Fruit fly (Drosophila melanogaster) whole organism, embryonic: ENCODE data around the gene Wbp2.

ENCODE experiments used
- Aef1 ChIP-seq: fragments of 200-800 bp; sonication (Bioruptor generic); IDR thresholded peaks from 3 replicates; pipeline ENCODE4 v1.3.6; 2022; ENCODE audit warnings: missing biosample characterization, missing genetic modification characterization
- Blimp-1 ChIP-seq: fragments of 200-800 bp; sonication (Bioruptor generic); optimal IDR thresholded peaks from 3 replicates; lab custom pipeline; 2018; ENCODE audit warnings: missing biosample characterization, missing genetic modification characterization, mild to moderate bottlenecking, moderate library complexity, missing genetic modification reagents
- CG10209 ChIP-seq: fragments of 200-800 bp; sonication (Bioruptor generic); optimal IDR thresholded peaks from 3 replicates; lab custom pipeline; 2017; ENCODE audit warnings: missing biosample characterization, mild to moderate bottlenecking, missing genetic modification characterization, missing genetic modification reagents
- CG10543 ChIP-seq: fragments of 200-800 bp; sonication (Bioruptor generic); optimal IDR thresholded peaks from 3 replicates; lab custom pipeline; 2017; ENCODE audit warnings: missing biosample characterization, mild to moderate bottlenecking, missing genetic modification characterization, moderate library complexity
- CG11085 ChIP-seq: fragments of 200-800 bp; sonication (Bioruptor generic); IDR thresholded peaks from 2 replicates; pipeline ENCODE4 v1.3.6; 2022; ENCODE audit warnings: missing biosample characterization, missing genetic modification characterization
- CG1233 ChIP-seq: fragments of 200-800 bp; sonication (Bioruptor generic); optimal IDR thresholded peaks from 4 replicates; lab custom pipeline; 2018; ENCODE audit warnings: missing biosample characterization, mild to moderate bottlenecking, missing genetic modification characterization
- CG12391 ChIP-seq: fragments of 200-800 bp; sonication (Bioruptor generic); optimal IDR thresholded peaks from 3 replicates; lab custom pipeline; 2018; ENCODE audit warnings: missing biosample characterization, mild to moderate bottlenecking, missing genetic modification characterization, moderate library complexity
- CG12659 ChIP-seq: fragments of 200-800 bp; sonication (Bioruptor generic); optimal IDR thresholded peaks from 3 replicates; lab custom pipeline; 2017; ENCODE audit warnings: mild to moderate bottlenecking, missing biosample characterization, missing genetic modification reagents, missing genetic modification characterization
- CG13775 ChIP-seq: fragments of 200-800 bp; sonication (Bioruptor generic); optimal IDR thresholded peaks from 3 replicates; lab custom pipeline; 2017; ENCODE audit warnings: missing biosample characterization, mild to moderate bottlenecking, missing genetic modification characterization
- CG15073 ChIP-seq: fragments of 200-800 bp; sonication (Bioruptor generic); optimal IDR thresholded peaks from 2 replicates; lab custom pipeline; 2016; ENCODE audit warnings: missing biosample characterization, missing genetic modification characterization
- CG15269 ChIP-seq: fragments of 200-800 bp; sonication (Bioruptor generic); optimal IDR thresholded peaks from 2 replicates; lab custom pipeline; 2018; ENCODE audit warnings: missing biosample characterization, mild to moderate bottlenecking, missing genetic modification characterization, moderate library complexity
- CG1603 ChIP-seq: fragments of 200-800 bp; sonication (Bioruptor generic); optimal IDR thresholded peaks from 2 replicates; lab custom pipeline; 2019; ENCODE audit warnings: missing biosample characterization, mild to moderate bottlenecking, missing genetic modification characterization, moderate library complexity
- CG16779 ChIP-seq: fragments of 200-800 bp; sonication (Bioruptor generic); IDR thresholded peaks from 2 replicates; pipeline ENCODE4 v1.3.6; 2022; ENCODE audit warnings: missing biosample characterization, missing genetic modification characterization
- CG17385 ChIP-seq: fragments of 200-800 bp; sonication (Bioruptor generic); optimal IDR thresholded peaks from 3 replicates; lab custom pipeline; 2018; ENCODE audit warnings: missing biosample characterization, mild to moderate bottlenecking, missing genetic modification characterization
- CG18011 ChIP-seq: fragments of 200-800 bp; sonication (Bioruptor generic); optimal IDR thresholded peaks from 2 replicates; lab custom pipeline; 2017; ENCODE audit warnings: missing biosample characterization, missing genetic modification characterization, mild to moderate bottlenecking, moderate library complexity, missing genotype
- CG30403 ChIP-seq: fragments of 200-800 bp; sonication (Bioruptor generic); optimal IDR thresholded peaks from 3 replicates; lab custom pipeline; 2016; ENCODE audit warnings: missing biosample characterization, missing genetic modification characterization
- CG31441 ChIP-seq: fragments of 200-800 bp; sonication (Bioruptor generic); IDR thresholded peaks from 2 replicates; pipeline ENCODE4 v1.3.6; 2022; ENCODE audit warnings: missing biosample characterization, missing genetic modification characterization
- CG3163 ChIP-seq: fragments of 200-800 bp; sonication (Bioruptor generic); optimal IDR thresholded peaks from 3 replicates; lab custom pipeline; 2016; ENCODE audit warnings: missing biosample characterization, missing genetic modification characterization
- CG4360 ChIP-seq: fragments of 200-800 bp; sonication (Bioruptor generic); IDR thresholded peaks from 2 replicates; pipeline ENCODE4 v1.3.6; 2022; ENCODE audit warnings: missing biosample characterization, missing genetic modification characterization
- CG4617 ChIP-seq: fragments of 200-800 bp; sonication (Bioruptor generic); optimal IDR thresholded peaks from 3 replicates; lab custom pipeline; 2016; ENCODE audit warnings: missing biosample characterization, missing genetic modification characterization, borderline replicate concordance
- CG6813 ChIP-seq: fragments of 200-800 bp; sonication (Bioruptor generic); optimal IDR thresholded peaks from 2 replicates; lab custom pipeline; 2017; ENCODE audit warnings: missing biosample characterization, missing genetic modification characterization, mild to moderate bottlenecking, moderate library complexity, missing genetic modification reagents
- CG7357 ChIP-seq: fragments of 200-800 bp; sonication (Bioruptor generic); IDR thresholded peaks from 3 replicates; pipeline ENCODE4 v1.3.6; 2022; ENCODE audit warnings: missing biosample characterization, missing genetic modification characterization
- CG7786 ChIP-seq: fragments of 200-800 bp; sonication (Bioruptor generic); optimal IDR thresholded peaks from 2 replicates; lab custom pipeline; 2016; ENCODE audit warnings: missing biosample characterization, missing genetic modification characterization
- Chrac-16 ChIP-seq: fragments of 200-800 bp; sonication (Bioruptor generic); optimal IDR thresholded peaks from 3 replicates; lab custom pipeline; 2016; ENCODE audit warnings: missing biosample characterization, missing genetic modification characterization
- D19B ChIP-seq: fragments of 200-800 bp; sonication (Bioruptor generic); optimal IDR thresholded peaks from 2 replicates; lab custom pipeline; 2017; ENCODE audit warnings: missing biosample characterization, mild to moderate bottlenecking, missing genetic modification characterization
- Dbx ChIP-seq: fragments of 200-800 bp; sonication (Bioruptor generic); IDR thresholded peaks from 3 replicates; pipeline ENCODE4 v1.3.6; 2022; ENCODE audit warnings: missing biosample characterization, missing genetic modification characterization
- HmgD ChIP-seq: fragments of 200-800 bp; sonication (Bioruptor generic); optimal IDR thresholded peaks from 3 replicates; lab custom pipeline; 2016; ENCODE audit warnings: missing biosample characterization, missing genetic modification characterization
- Lhr ChIP-seq: fragments of 200-800 bp; sonication (Bioruptor generic); optimal IDR thresholded peaks from 3 replicates; lab custom pipeline; 2017; ENCODE audit warnings: mild to moderate bottlenecking, missing biosample characterization, missing genetic modification reagents, missing genetic modification characterization
- Meics ChIP-seq: fragments of 200-800 bp; sonication (Bioruptor generic); optimal IDR thresholded peaks from 2 replicates; lab custom pipeline; 2017; ENCODE audit warnings: missing biosample characterization, mild to moderate bottlenecking, missing genetic modification characterization
- NK7.1 ChIP-seq: fragments of 200-800 bp; sonication (Bioruptor generic); optimal IDR thresholded peaks from 3 replicates; lab custom pipeline; 2016; ENCODE audit warnings: missing biosample characterization, missing genetic modification characterization
- Oli ChIP-seq: fragments of 200-800 bp; sonication (Bioruptor generic); optimal IDR thresholded peaks from 2 replicates; lab custom pipeline; 2018; ENCODE audit warnings: missing biosample characterization, mild to moderate bottlenecking, missing genetic modification characterization, moderate library complexity
- Six4 ChIP-seq: fragments of 200-800 bp; sonication (Bioruptor generic); optimal IDR thresholded peaks from 2 replicates; lab custom pipeline; 2016; ENCODE audit warnings: missing biosample characterization, missing genetic modification characterization
- Taf1 ChIP-seq: fragments of 200-800 bp; sonication (Bioruptor generic); IDR thresholded peaks from 2 replicates; pipeline ENCODE4 v1.3.6; 2022; ENCODE audit warnings: missing biosample characterization, missing genetic modification characterization
- abd-A ChIP-seq: fragments of 200-800 bp; sonication (Bioruptor generic); optimal IDR thresholded peaks from 3 replicates; lab custom pipeline; 2019; ENCODE audit warnings: missing biosample characterization, mild to moderate bottlenecking, missing genetic modification characterization, moderate library complexity
- aop ChIP-seq: fragments of 200-800 bp; sonication (Bioruptor generic); IDR thresholded peaks from 2 replicates; pipeline ENCODE4 v1.3.6; 2022; ENCODE audit warnings: missing biosample characterization, missing genetic modification characterization
- chinmo ChIP-seq: fragments of 200-800 bp; sonication (Bioruptor generic); IDR thresholded peaks from 4 replicates; pipeline ENCODE4 v1.3.6; 2022; ENCODE audit warnings: missing biosample characterization, missing genetic modification characterization; ENCODE audit not compliant: partially characterized antibody
- chn ChIP-seq: fragments of 200-800 bp; sonication (Bioruptor generic); optimal IDR thresholded peaks from 2 replicates; lab custom pipeline; 2016; ENCODE audit warnings: missing biosample characterization, missing genetic modification characterization
- dati ChIP-seq: fragments of 200-800 bp; sonication (Bioruptor generic); IDR thresholded peaks from 2 replicates; pipeline ENCODE4 v1.3.6; 2022; ENCODE audit warnings: missing biosample characterization, missing genetic modification characterization
- h ChIP-seq: fragments of >200 bp; optimal IDR thresholded peaks from 2 replicates; lab custom pipeline; 2017
- jing ChIP-seq: fragments of 200-800 bp; sonication (Bioruptor generic); optimal IDR thresholded peaks from 2 replicates; lab custom pipeline; 2018; ENCODE audit warnings: missing biosample characterization, mild to moderate bottlenecking, missing genetic modification characterization
- knrl ChIP-seq: fragments of 200-800 bp; sonication (Bioruptor generic); IDR thresholded peaks from 3 replicates; pipeline ENCODE4 v1.3.6; 2022; ENCODE audit warnings: missing biosample characterization, missing genetic modification characterization; ENCODE audit not compliant: partially characterized antibody
- lab ChIP-seq: fragments of 200-800 bp; sonication (Bioruptor generic); optimal IDR thresholded peaks from 3 replicates; lab custom pipeline; 2017; ENCODE audit warnings: missing biosample characterization, missing genetic modification characterization, mild to moderate bottlenecking, moderate library complexity, missing genetic modification reagents
- nerfin-1 ChIP-seq: fragments of 200-800 bp; sonication (Bioruptor generic); optimal IDR thresholded peaks from 3 replicates; lab custom pipeline; 2019; ENCODE audit warnings: missing biosample characterization, mild to moderate bottlenecking, missing genetic modification characterization, moderate library complexity
- phol ChIP-seq: fragments of 200-800 bp; sonication (Bioruptor generic); optimal IDR thresholded peaks from 3 replicates; lab custom pipeline; 2018; ENCODE audit warnings: missing biosample characterization, mild to moderate bottlenecking, missing genetic modification characterization, moderate library complexity
- pnt ChIP-seq: fragments of 200-800 bp; sonication (Bioruptor generic); optimal IDR thresholded peaks from 3 replicates; lab custom pipeline; 2016; ENCODE audit warnings: missing biosample characterization, missing genetic modification characterization
- psq ChIP-seq: fragments of 200-800 bp; sonication (Bioruptor generic); optimal IDR thresholded peaks from 2 replicates; lab custom pipeline; 2017; ENCODE audit warnings: missing biosample characterization, missing genetic modification characterization
- row ChIP-seq: fragments of 200-800 bp; sonication (Bioruptor generic); IDR thresholded peaks from 3 replicates; pipeline ENCODE4 v1.3.6; 2022; ENCODE audit warnings: missing biosample characterization, missing genetic modification characterization
- sim ChIP-seq: fragments of 200-800 bp; sonication (Bioruptor generic); IDR thresholded peaks from 2 replicates; pipeline ENCODE4 v1.3.6; 2022; ENCODE audit warnings: missing biosample characterization, missing genetic modification characterization
- sug ChIP-seq: fragments of 200-800 bp; optimal IDR thresholded peaks from 2 replicates; lab custom pipeline; 2019; ENCODE audit warnings: missing biosample characterization, mild to moderate bottlenecking, missing genetic modification characterization, moderate library complexity
- usp ChIP-seq: fragments of >200 bp; optimal IDR thresholded peaks from 2 replicates; lab custom pipeline; 2017; ENCODE audit warnings: missing biosample characterization, missing genetic modification characterization
- vfl ChIP-seq: fragments of 200-800 bp; sonication (Bioruptor generic); optimal IDR thresholded peaks from 2 replicates; lab custom pipeline; 2016; ENCODE audit warnings: missing biosample characterization, missing genetic modification characterization
- zfh1 ChIP-seq: fragments of 200-800 bp; sonication (Bioruptor generic); IDR thresholded peaks from 3 replicates; pipeline ENCODE4 v1.3.6; 2022; ENCODE audit warnings: missing biosample characterization, missing genetic modification characterization

The Wbp2 gene

dm6 chr3L:12874211-12874610 is 24.2 kb downstream of the Wbp2 start (continued):
- TF ChIP-seq sug (no peak), lab (GFP tag; lab: Kevin White, UChicago) (peak; percentile 67), pnt (no peak), usp (GFP tag; lab: Kevin White, UChicago) (no peak), Six4 (no peak), HmgD (GFP tag; lab: Kevin White, UChicago) (no peak), Lhr (GFP tag; lab: Kevin White, UChicago) (no peak), D19B (GFP tag; lab: Kevin White, UChicago) (no peak), CG1603 (tag; lab: Kevin White, UChicago) (no peak), CG15073 (GFP tag; lab: Kevin White, UChicago) (no peak), sim (GFP tag; lab: Robert Waterston, UW) (no peak), aop (GFP tag; lab: Robert Waterston, UW) (no peak), dati (GFP tag; lab: Robert Waterston, UW) (no peak), Taf1 (GFP tag; lab: Robert Waterston, UW) (no peak), NK7.1 (GFP tag; lab: Kevin White, UChicago) (no peak), CG1233 (no peak), CG17385 (GFP tag; lab: Kevin White, UChicago) (no peak), CG30403 (GFP tag; lab: Kevin White, UChicago) (no peak), psq (GFP tag; lab: Kevin White, UChicago) (no peak), CG12659 (peak; percentile 8), CG12391 (tag; lab: Kevin White, UChicago) (no peak), Oli (peak; percentile 15), nerfin-1 (no peak), chinmo (GFP tag; lab: Robert Waterston, UW) (no peak), Chrac-16 (GFP tag; lab: Kevin White, UChicago) (no peak), CG6813 (GFP tag; lab: Kevin White, UChicago) (no peak), CG4360 (GFP tag; lab: Robert Waterston, UW) (no peak), row (GFP tag; lab: Robert Waterston, UW) (peak; percentile 61; the same call in 2 of the 3 replicates), CG3163 (no peak), CG10209 (GFP tag; lab: Kevin White, UChicago) (no peak), Blimp-1 (GFP tag; lab: Kevin White, UChicago) (no peak), CG16779 (GFP tag; lab: Robert Waterston, UW) (no peak), chn (GFP tag; lab: Kevin White, UChicago) (no peak), CG10543 (no peak), CG13775 (no peak), phol (tag; lab: Kevin White, UChicago) (no peak), CG15269 (peak; percentile 53), CG18011 (GFP tag; lab: Kevin White, UChicago) (no peak), abd-A (tag; lab: Kevin White, UChicago) (peak; percentile 34), jing (GFP tag; lab: Kevin White, UChicago) (no peak), vfl (GFP tag; lab: Kevin White, UChicago) (no peak), CG7357 (GFP tag; lab: Robert Waterston, UW) (no peak), CG4617 (GFP tag; lab: Kevin White, UChicago) (no peak), Meics (GFP tag; lab: Kevin White, UChicago) (peak; percentile 47), knrl (GFP tag; lab: Robert Waterston, UW) (no peak), CG11085 (GFP tag; lab: Robert Waterston, UW) (0 out of 2 replicates have a peak, but pooled peaks have one; percentile 18), zfh1 (GFP tag; lab: Robert Waterston, UW) (no peak), Aef1 (peak; percentile 20; the same call in 1 of the 3 replicates), CG7786 (GFP tag; lab: Kevin White, UChicago) (no peak), Dbx (no peak), CG31441 (GFP tag; lab: Robert Waterston, UW) (no peak), h (no peak)
